Fruit fly (Drosophila melanogaster): ENCODE results near the gene Pfdn2.

The Pfdn2 gene

DNA sequence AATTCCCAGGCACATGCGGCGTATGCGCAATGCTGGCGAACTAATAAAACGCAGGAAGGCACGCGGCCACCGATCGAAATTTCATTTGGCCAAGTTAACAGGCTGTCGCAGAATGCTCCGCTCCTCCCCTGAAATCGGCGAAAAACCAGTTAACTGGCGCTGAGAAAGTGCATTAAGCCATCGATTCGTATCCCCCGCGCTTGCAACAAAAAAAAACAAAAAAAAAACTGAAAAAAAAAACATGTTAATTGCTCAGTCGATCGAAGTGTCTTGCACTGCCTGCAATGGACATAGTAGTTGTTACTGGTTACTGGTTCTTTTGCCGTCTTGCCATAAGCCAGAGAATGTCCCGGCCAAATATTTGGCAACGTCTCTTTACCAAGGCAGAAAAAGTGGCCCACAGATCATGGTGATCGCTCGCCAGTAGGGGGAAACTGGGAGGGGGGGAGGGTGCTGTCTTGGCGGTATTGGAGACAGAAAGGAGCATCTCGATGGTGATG lies 21.4 kb downstream of the Pfdn2 start:
- TF ChIP-seq ovo (GFP tag; optimal IDR thresholded peaks at IDR 0.05), result no peak
- TF ChIP-seq tj (GFP tag; optimal IDR thresholded peaks at IDR 0.05), result no peak
- no peak for TF ChIP-seq kay (GFP tag; ENCODE audit: borderline replicate concordance)
- TF ChIP-seq cnc (optimal IDR thresholded peaks at IDR 0.05), result no peak
- TF ChIP-seq CG14711 (tag; optimal IDR thresholded peaks at IDR 0.05), result no peak
- no peak for TF ChIP-seq Hr96 (GFP tag; optimal IDR thresholded peaks at IDR 0.05)
- TF ChIP-seq CG7101 (tag; optimal IDR thresholded peaks at IDR 0.05), result no peak

DNA sequence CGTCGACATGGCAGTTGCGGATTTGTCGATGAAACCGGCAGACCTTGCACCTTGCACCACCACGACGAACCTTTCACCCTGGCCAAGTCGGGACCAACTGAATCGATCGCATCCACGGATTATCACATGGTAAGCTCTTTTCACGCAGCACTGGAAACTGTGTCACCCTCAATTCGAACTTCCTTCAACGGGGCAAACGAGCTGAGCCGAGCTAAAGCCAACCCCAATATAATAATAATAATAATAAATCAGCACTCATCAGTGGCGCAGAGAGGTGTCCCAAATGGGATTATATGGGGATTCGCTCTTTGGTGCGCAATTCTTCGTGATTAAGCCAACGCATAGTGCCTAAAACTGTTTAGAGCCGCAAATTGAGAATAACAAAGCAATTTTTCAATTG lies 22.9 kb downstream of the Pfdn2 start, which contains the start of gene CG43693:
TSS of gene CG43693 (minus strand) at position 101 of the 400 bp plus-strand sequence.
- TF ChIP-seq Hr96 (GFP tag; optimal IDR thresholded peaks at IDR 0.05), result no peak
- TF ChIP-seq CG11617 (GFP tag; optimal IDR thresholded peaks at IDR 0.05), result no peak
- no peak for TF ChIP-seq CG33017 (tag; optimal IDR thresholded peaks at IDR 0.05)
- no peak for TF ChIP-seq CG12768 (GFP tag; optimal IDR thresholded peaks at IDR 0.05)
- TF ChIP-seq cnc (optimal IDR thresholded peaks at IDR 0.05), result no peak
- TF ChIP-seq cic (GFP tag; optimal IDR thresholded peaks at IDR 0.05), result no peak
- no peak for TF ChIP-seq Clk (GFP tag; optimal IDR thresholded peaks at IDR 0.05)
- TF ChIP-seq bab1 (GFP tag; optimal IDR thresholded peaks at IDR 0.05), result no peak
- no peak for TF ChIP-seq pad (GFP tag; optimal IDR thresholded peaks at IDR 0.05)

DNA sequence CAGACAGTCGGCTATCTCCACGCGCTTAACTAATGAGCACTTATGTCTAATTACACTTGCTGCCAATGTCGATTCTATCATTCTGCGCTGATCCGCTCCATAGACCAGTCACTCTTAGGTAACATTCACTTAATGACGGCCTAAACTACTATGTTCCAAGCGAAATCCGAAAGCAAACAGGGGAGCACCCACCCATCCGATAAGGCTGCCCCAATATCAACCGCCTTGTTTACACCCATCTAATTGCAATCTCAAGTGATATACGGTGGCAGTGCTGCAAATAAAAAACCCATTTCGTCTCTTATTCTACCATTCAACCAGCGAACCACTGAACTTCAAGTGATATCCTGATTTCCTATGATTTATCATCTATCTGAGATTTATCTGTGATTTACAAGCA lies 24.8 kb downstream of the Pfdn2 start:
- peak; percentile 2 for TF ChIP-seq Hr96 (GFP tag; optimal IDR thresholded peaks at IDR 0.05)
- TF ChIP-seq CG7045 (GFP tag; optimal IDR thresholded peaks at IDR 0.05), result peak; percentile 79
- TF ChIP-seq CG5204 (GFP tag; optimal IDR thresholded peaks at IDR 0.05), result peak; percentile 28
- TF ChIP-seq ovo (GFP tag; optimal IDR thresholded peaks at IDR 0.05), result peak; percentile 41
- TF ChIP-seq cnc (optimal IDR thresholded peaks at IDR 0.05), result no peak
- peak; percentile 62 for TF ChIP-seq CG12768 (GFP tag; optimal IDR thresholded peaks at IDR 0.05)
- peak; percentile 40 for TF ChIP-seq CG33017 (tag; optimal IDR thresholded peaks at IDR 0.05)
- TF ChIP-seq kay (GFP tag; ENCODE audit: borderline replicate concordance), result no peak
- peak; percentile 43 for TF ChIP-seq pad (GFP tag; optimal IDR thresholded peaks at IDR 0.05)
- TF ChIP-seq Mnt (GFP tag; optimal IDR thresholded peaks at IDR 0.05), result peak; percentile 35
- peak; percentile 25 for TF ChIP-seq CG11617 (GFP tag; optimal IDR thresholded peaks at IDR 0.05)
- no peak for TF ChIP-seq toe (GFP tag; optimal IDR thresholded peaks at IDR 0.05)
- TF ChIP-seq CG7101 (tag; optimal IDR thresholded peaks at IDR 0.05), result peak; percentile 47
- peak; percentile 13 for TF ChIP-seq CG14711 (tag; optimal IDR thresholded peaks at IDR 0.05)
- TF ChIP-seq CG1620 (GFP tag; optimal IDR thresholded peaks at IDR 0.05), result peak; percentile 6
- TF ChIP-seq Clk (GFP tag; optimal IDR thresholded peaks at IDR 0.05), result no peak
- no peak for TF ChIP-seq bab1 (GFP tag; optimal IDR thresholded peaks at IDR 0.05)
- peak; percentile 71 for TF ChIP-seq cic (GFP tag; optimal IDR thresholded peaks at IDR 0.05)
- TF ChIP-seq Crg-1 (GFP tag; optimal IDR thresholded peaks at IDR 0.05), result peak; percentile 65
- no peak for TF ChIP-seq tj (GFP tag; optimal IDR thresholded peaks at IDR 0.05)

DNA sequence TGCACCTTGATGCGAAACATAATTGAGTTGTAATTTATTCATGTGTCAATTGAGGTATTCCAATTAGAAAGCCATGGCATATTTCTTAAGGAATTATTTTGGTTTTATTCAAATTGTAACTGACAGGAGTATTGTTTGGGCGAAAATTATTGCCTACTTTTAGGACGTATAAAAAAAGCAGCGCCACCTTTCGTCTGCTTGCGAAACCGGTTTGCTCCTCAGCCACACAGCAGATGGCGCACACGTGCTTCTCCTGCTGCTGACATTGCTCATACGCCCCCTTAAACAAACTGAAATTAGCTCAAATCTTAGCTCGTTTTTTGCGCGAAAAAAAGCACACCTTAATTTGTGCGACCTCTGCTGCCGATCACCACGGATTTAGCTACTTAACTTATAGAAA lies 26.3 kb downstream of the Pfdn2 start:
- peak; percentile 49 for TF ChIP-seq CG1620 (GFP tag; optimal IDR thresholded peaks at IDR 0.05)
- no peak for TF ChIP-seq Clk (GFP tag; optimal IDR thresholded peaks at IDR 0.05)
- TF ChIP-seq ovo (GFP tag; optimal IDR thresholded peaks at IDR 0.05), result peak; percentile 66
- peak; percentile 20 for TF ChIP-seq toe (GFP tag; optimal IDR thresholded peaks at IDR 0.05)
- TF ChIP-seq Mnt (GFP tag; optimal IDR thresholded peaks at IDR 0.05), result peak; percentile 31
- peak; percentile 89 for TF ChIP-seq bab1 (GFP tag; optimal IDR thresholded peaks at IDR 0.05)
- TF ChIP-seq CG5204 (GFP tag; optimal IDR thresholded peaks at IDR 0.05), result peak; percentile 18
- peak; percentile 1 for TF ChIP-seq CG12768 (GFP tag; optimal IDR thresholded peaks at IDR 0.05)
- TF ChIP-seq CG11617 (GFP tag; optimal IDR thresholded peaks at IDR 0.05), result no peak
- TF ChIP-seq tj (GFP tag; optimal IDR thresholded peaks at IDR 0.05), result no peak
- TF ChIP-seq CG7101 (tag; optimal IDR thresholded peaks at IDR 0.05), result peak; percentile 57
- TF ChIP-seq pad (GFP tag; optimal IDR thresholded peaks at IDR 0.05), result peak; percentile 64
- peak; percentile 49 for TF ChIP-seq Crg-1 (GFP tag; optimal IDR thresholded peaks at IDR 0.05)
- TF ChIP-seq Hr96 (GFP tag; optimal IDR thresholded peaks at IDR 0.05), result peak; percentile 68

DNA sequence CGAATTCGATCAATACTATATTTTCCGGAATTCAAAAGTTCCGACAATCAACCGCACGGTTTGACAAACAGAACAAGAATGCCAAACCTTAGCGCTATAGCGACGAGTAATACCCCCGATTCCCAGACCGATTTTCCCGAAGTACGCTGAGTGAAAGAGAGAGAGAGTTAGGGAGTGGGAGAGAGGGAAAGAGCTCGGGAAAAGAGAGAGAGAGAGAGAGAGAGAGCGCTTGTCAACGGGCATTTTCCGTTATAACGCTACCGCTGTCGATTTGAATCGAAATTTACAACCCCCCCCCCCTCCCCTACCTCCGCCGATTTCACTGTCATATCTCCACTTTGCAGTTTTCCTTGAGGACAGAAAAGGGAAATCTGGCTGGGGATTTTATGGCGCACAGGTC lies 27.6 kb downstream of the Pfdn2 start:
- TF ChIP-seq bab1 (GFP tag; optimal IDR thresholded peaks at IDR 0.05) (peak; percentile 53), CG7101 (tag; optimal IDR thresholded peaks at IDR 0.05) (peak; percentile 27), Hr96 (GFP tag; optimal IDR thresholded peaks at IDR 0.05) (no peak), toe (GFP tag; optimal IDR thresholded peaks at IDR 0.05) (no peak), Crg-1 (GFP tag; optimal IDR thresholded peaks at IDR 0.05) (peak; percentile 35), ovo (GFP tag; optimal IDR thresholded peaks at IDR 0.05) (peak; percentile 68), CG12768 (GFP tag; optimal IDR thresholded peaks at IDR 0.05) (peak; percentile 9), cic (GFP tag; optimal IDR thresholded peaks at IDR 0.05) (no peak), CG1620 (GFP tag; optimal IDR thresholded peaks at IDR 0.05) (no peak), pad (GFP tag; optimal IDR thresholded peaks at IDR 0.05) (peak; percentile 7), Clk (GFP tag; optimal IDR thresholded peaks at IDR 0.05) (no peak), tj (GFP tag; optimal IDR thresholded peaks at IDR 0.05) (peak; percentile 45), CG33017 (tag; optimal IDR thresholded peaks at IDR 0.05) (peak; percentile 2), Mnt (GFP tag; optimal IDR thresholded peaks at IDR 0.05) (peak; percentile 17), CG5204 (GFP tag; optimal IDR thresholded peaks at IDR 0.05) (no peak)

DNA sequence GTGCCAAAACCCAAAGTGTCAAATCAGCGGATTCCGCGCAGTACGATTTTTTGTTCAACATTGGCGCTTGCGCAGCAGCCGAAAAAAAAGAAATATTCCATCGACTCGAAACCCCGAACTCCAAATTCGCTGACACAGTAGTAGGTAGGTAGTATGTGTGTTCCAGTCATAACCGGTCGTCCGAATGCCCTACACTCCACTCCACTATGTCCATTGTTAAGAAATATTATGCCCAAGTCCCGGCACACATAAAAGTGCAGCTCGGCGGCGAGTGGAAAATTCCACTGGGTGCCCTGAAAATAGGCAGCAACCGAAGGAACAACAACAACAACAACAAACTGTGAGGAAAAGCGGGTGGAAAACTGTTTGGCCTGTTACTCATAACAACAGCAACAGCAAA lies 29.2 kb downstream of the Pfdn2 start:
- TF ChIP-seq tj (GFP tag; optimal IDR thresholded peaks at IDR 0.05) (peak; percentile 99), Clk (GFP tag; optimal IDR thresholded peaks at IDR 0.05) (no peak), CG12768 (GFP tag; optimal IDR thresholded peaks at IDR 0.05) (no peak), cic (GFP tag; optimal IDR thresholded peaks at IDR 0.05) (no peak), Crg-1 (GFP tag; optimal IDR thresholded peaks at IDR 0.05) (no peak), CG7045 (GFP tag; optimal IDR thresholded peaks at IDR 0.05) (no peak)
